Worm (Caenorhabditis elegans): ENCODE measurements around the gene Y57G11C.14.

- TF ChIP-seq cog-1 (tag; optimal IDR thresholded peaks at IDR 0.05), result peak; percentile 73
- TF ChIP-seq med-1 (GFP tag; optimal IDR thresholded peaks at IDR 0.05; ENCODE audit: insufficient read depth), result no peak
- no peak for TF ChIP-seq ztf-29 (GFP tag; IDR thresholded peaks at IDR 0.05)
- TF ChIP-seq ref-1 (GFP tag; conservative IDR thresholded peaks at IDR 0.05), result no peak
- no peak for TF ChIP-seq flt-1 (GFP tag; IDR thresholded peaks at IDR 0.05)
- no peak for TF ChIP-seq ztf-23 (GFP tag; IDR thresholded peaks at IDR 0.05)
- TF ChIP-seq tab-1 (GFP tag; IDR thresholded peaks at IDR 0.05), result no peak
Observed at ce11 chrIV:14767693-14768251, 31.3 kb upstream of the Y57G11C.14 start, which contains the start of the genes mrps-7 and Y57G11C.3.
